Fruit fly (Drosophila melanogaster): ENCODE results near the gene pst.

pst gene

dm6 chr3L:7344965-7345427 is 15.1 kb downstream of the pst start, which contains the start of gene Cln7:
Cln7 (minus strand) TSS chr3L:7345183.
- TF ChIP-seq CG6813 (GFP tag; optimal IDR thresholded peaks at IDR 0.05) (peak; percentile 14), CG7372 (GFP tag; IDR thresholded peaks at IDR 0.05) (no peak), CG14014 (GFP tag; IDR thresholded peaks at IDR 0.05) (peak; percentile 44; the same call in 1 of the 2 replicates), CG15696 (tag; optimal IDR thresholded peaks at IDR 0.05) (no peak), CG17912 (GFP tag; optimal IDR thresholded peaks at IDR 0.05) (peak; percentile 50), CG10654 (GFP tag; optimal IDR thresholded peaks at IDR 0.05) (no peak), disco-r (GFP tag; optimal IDR thresholded peaks at IDR 0.05) (no peak), CG32767 (GFP tag; IDR thresholded peaks at IDR 0.05) (peak; percentile 74; the same call in 1 of the 2 replicates), ATbp (GFP tag; optimal IDR thresholded peaks at IDR 0.05) (no peak), ash1 (GFP tag; optimal IDR thresholded peaks at IDR 0.05) (no peak), CG12236 (GFP tag; optimal IDR thresholded peaks at IDR 0.05) (no peak), CG18262 (tag; optimal IDR thresholded peaks at IDR 0.05) (peak; percentile 39), tll (GFP tag; optimal IDR thresholded peaks at IDR 0.05) (no peak), Trl (optimal IDR thresholded peaks at IDR 0.05) (peak; percentile 62 to 70), Trl (GFP tag; optimal IDR thresholded peaks at IDR 0.05) (peak; percentile 19), dati (GFP tag; IDR thresholded peaks at IDR 0.05) (no peak), lbe (GFP tag; optimal IDR thresholded peaks at IDR 0.05) (peak; percentile 59), dmrt11E (tag; optimal IDR thresholded peaks at IDR 0.05) (no peak), CG11504 (tag; optimal IDR thresholded peaks at IDR 0.05) (no peak), lola (GFP tag; optimal IDR thresholded peaks at IDR 0.05) (no peak), CG10267 (tag; optimal IDR thresholded peaks at IDR 0.05) (peak; percentile 39), H2.0 (GFP tag; IDR thresholded peaks at IDR 0.05) (no peak), CG11723 (GFP tag; optimal IDR thresholded peaks at IDR 0.05) (no peak), btn (GFP tag; optimal IDR thresholded peaks at IDR 0.05) (no peak), pzg (GFP tag; optimal IDR thresholded peaks at IDR 0.05) (no peak), dan (GFP tag; IDR thresholded peaks at IDR 0.05) (no peak), D19A (tag; optimal IDR thresholded peaks at IDR 0.05) (peak; percentile 28), tio (GFP tag; optimal IDR thresholded peaks at IDR 0.05) (no peak), CG5180 (GFP tag; optimal IDR thresholded peaks at IDR 0.05) (peak; percentile 93), Chrac-16 (GFP tag; optimal IDR thresholded peaks at IDR 0.05) (no peak), CG43689 (GFP tag; IDR thresholded peaks at IDR 0.05) (no peak), Ada2b (GFP tag; IDR thresholded peaks at IDR 0.05) (no peak), pnt (GFP tag; optimal IDR thresholded peaks at IDR 0.05) (no peak), ERR (GFP tag; optimal IDR thresholded peaks at IDR 0.05) (peak; percentile 22), CG16779 (GFP tag; IDR thresholded peaks at IDR 0.05) (0 out of 2 replicates have a peak, but pooled peaks have one; percentile 26), CG8765 (GFP tag; IDR thresholded peaks at IDR 0.05) (peak; percentile 71; the same call in 1 of the 2 replicates), otp (GFP tag; IDR thresholded peaks at IDR 0.05) (peak; percentile 59; the same call in 1 of the 3 replicates), CG2875 (GFP tag; optimal IDR thresholded peaks at IDR 0.05) (peak; percentile 39), ind (GFP tag; optimal IDR thresholded peaks at IDR 0.05) (no peak), CG33557 (GFP tag; optimal IDR thresholded peaks at IDR 0.05) (no peak), HmgZ (tag; optimal IDR thresholded peaks at IDR 0.05) (peak; percentile 43), NfI (GFP tag; optimal IDR thresholded peaks at IDR 0.05) (peak; percentile 11), en (GFP tag; optimal IDR thresholded peaks at IDR 0.05) (no peak), CG5953 (GFP tag; IDR thresholded peaks at IDR 0.05) (no peak), CG11456 (GFP tag; IDR thresholded peaks at IDR 0.05) (no peak), TFAM (GFP tag; optimal IDR thresholded peaks at IDR 0.05) (no peak), CG6791 (GFP tag; IDR thresholded peaks at IDR 0.05; ENCODE audit: partially characterized antibody) (peak; percentile 69; the same call in 2 of the 3 replicates), Tbp (GFP tag; optimal IDR thresholded peaks at IDR 0.05) (no peak), H15 (GFP tag; IDR thresholded peaks at IDR 0.05) (no peak), cato (GFP tag; optimal IDR thresholded peaks at IDR 0.05; ENCODE audit: borderline replicate concordance) (no peak), sim (GFP tag; IDR thresholded peaks at IDR 0.05) (peak; percentile 49; the same call in 1 of the 2 replicates)

All from whole organism, embryonic.